Worm (Caenorhabditis elegans): ENCODE data around the gene F59A6.12.

DNA sequence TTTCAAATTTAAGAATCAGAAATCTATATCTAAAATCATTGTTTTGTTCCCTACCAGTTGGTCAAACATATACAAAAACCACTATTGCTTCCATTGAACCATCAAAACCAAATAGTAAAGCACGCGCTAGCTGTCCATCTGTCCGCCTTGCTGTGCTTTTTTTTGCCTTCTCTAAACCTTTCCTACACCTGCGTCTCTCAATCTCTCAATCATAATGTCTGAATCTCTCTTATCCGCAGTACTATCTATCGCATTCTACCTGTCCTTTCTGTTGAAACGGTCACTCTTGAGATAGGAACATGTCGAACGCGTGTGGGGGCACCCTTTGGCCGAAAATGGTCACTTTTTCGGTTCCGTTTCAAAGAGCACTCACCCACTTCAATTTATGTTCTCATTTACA lies 35.4 kb upstream of the F59A6.12 start:
- peak; percentile 57 for TF ChIP-seq nhr-85 (tag)
- TF ChIP-seq grh-1 (GFP tag; IDR thresholded peaks at IDR 0.05): no peak
- no peak for TF ChIP-seq nhr-28 (tag; optimal IDR thresholded peaks at IDR 0.05)
- peak; percentile 29 for TF ChIP-seq blmp-1 (tag; optimal IDR thresholded peaks at IDR 0.05)
- TF ChIP-seq efl-1 (optimal IDR thresholded peaks at IDR 0.05): peak; percentile 16 to 51
- TF ChIP-seq efl-1 (GFP tag; optimal IDR thresholded peaks at IDR 0.05 in 1 of 2): peak; percentile 10 to 86
- TF ChIP-seq nhr-12 (tag; optimal IDR thresholded peaks at IDR 0.05): no peak
- TF ChIP-seq fkh-10 (GFP tag; optimal IDR thresholded peaks at IDR 0.05): no peak

Measured in whole organism, L1 larva.